Fruit fly (Drosophila melanogaster) whole organism, embryonic: Measurements from ENCODE around the gene CG3651.

ENCODE experiments used
- ATbp ChIP-seq: fragments of 200-800 bp; sonication (Bioruptor generic); optimal IDR thresholded peaks from 2 replicates; lab custom pipeline; 2017; ENCODE audit warnings: missing biosample characterization, mild to moderate bottlenecking, missing genetic modification characterization, missing genetic modification reagents
- BEAF-32 ChIP-seq: fragments of 200-800 bp; sonication (Bioruptor generic); optimal IDR thresholded peaks from 3 replicates; lab custom pipeline; 2017; ENCODE audit warnings: missing biosample characterization, missing genetic modification characterization, mild to moderate bottlenecking, moderate library complexity, missing genetic modification reagents
- Blimp-1 ChIP-seq: fragments of 200-800 bp; sonication (Bioruptor generic); optimal IDR thresholded peaks from 3 replicates; lab custom pipeline; 2018; ENCODE audit warnings: missing biosample characterization, missing genetic modification characterization, mild to moderate bottlenecking, moderate library complexity, missing genetic modification reagents
- Bteb2 ChIP-seq: fragments of 200-800 bp; sonication (Bioruptor generic); optimal IDR thresholded peaks from 2 replicates; lab custom pipeline; 2016; ENCODE audit warnings: missing biosample characterization, missing genetic modification characterization
- CG1024 ChIP-seq: fragments of 200-800 bp; sonication (Bioruptor generic); IDR thresholded peaks from 2 replicates; pipeline ENCODE4 v1.3.6; 2022; ENCODE audit warnings: missing biosample characterization, missing genetic modification characterization
- CG11723 ChIP-seq: fragments of 200-800 bp; sonication (Bioruptor generic); optimal IDR thresholded peaks from 2 replicates; lab custom pipeline; 2017; ENCODE audit warnings: missing biosample characterization, mild to moderate bottlenecking, missing genetic modification characterization
- CG14050 ChIP-seq: fragments of 200-800 bp; sonication (Bioruptor generic); IDR thresholded peaks from 3 replicates; pipeline ENCODE4 v1.3.6; 2022; ENCODE audit warnings: missing biosample characterization, missing genetic modification characterization
- CG14667 ChIP-seq: fragments of 200-800 bp; sonication (Bioruptor generic); IDR thresholded peaks from 2 replicates; pipeline ENCODE4 v1.3.6; 2022; ENCODE audit warnings: missing biosample characterization, missing genetic modification characterization
- CG14860 ChIP-seq: fragments of 200-800 bp; sonication (Bioruptor generic); IDR thresholded peaks from 3 replicates; pipeline ENCODE4 v1.3.6; 2022; ENCODE audit warnings: missing biosample characterization, missing genetic modification characterization; ENCODE audit not compliant: partially characterized antibody
- CG1603 ChIP-seq: fragments of 200-800 bp; sonication (Bioruptor generic); optimal IDR thresholded peaks from 2 replicates; lab custom pipeline; 2019; ENCODE audit warnings: missing biosample characterization, mild to moderate bottlenecking, missing genetic modification characterization, moderate library complexity
- CG16813 ChIP-seq: fragments of 200-800 bp; sonication (Bioruptor generic); IDR thresholded peaks from 3 replicates; pipeline ENCODE4 v1.3.6; 2022; ENCODE audit warnings: missing biosample characterization, missing genetic modification characterization; ENCODE audit not compliant: partially characterized antibody
- CG17361 ChIP-seq: fragments of 200-800 bp; sonication (Bioruptor generic); IDR thresholded peaks from 3 replicates; pipeline ENCODE4 v1.3.6; 2022; ENCODE audit warnings: missing biosample characterization, missing genetic modification characterization
- CG17612 ChIP-seq: fragments of 200-800 bp; sonication (Bioruptor generic); IDR thresholded peaks from 2 replicates; pipeline ENCODE4 v1.3.6; 2022; ENCODE audit warnings: missing biosample characterization, missing genetic modification characterization
- CG17802 ChIP-seq: fragments of 200-800 bp; sonication (Bioruptor generic); optimal IDR thresholded peaks from 2 replicates; lab custom pipeline; 2018; ENCODE audit warnings: missing biosample characterization, mild to moderate bottlenecking, missing genetic modification characterization, moderate library complexity
- CG2116 ChIP-seq: fragments of 200-800 bp; sonication (Bioruptor generic); optimal IDR thresholded peaks from 3 replicates; lab custom pipeline; 2018; ENCODE audit warnings: missing biosample characterization, mild to moderate bottlenecking, missing genetic modification characterization
- CG30020 ChIP-seq: fragments of 200-800 bp; optimal IDR thresholded peaks from 2 replicates; lab custom pipeline; 2019; ENCODE audit warnings: missing biosample characterization, mild to moderate bottlenecking, missing genetic modification characterization, moderate library complexity
- CG33213 ChIP-seq: fragments of 200-800 bp; sonication (Bioruptor generic); optimal IDR thresholded peaks from 3 replicates; lab custom pipeline; 2016; ENCODE audit warnings: missing biosample characterization, missing genetic modification characterization
- CG6813 ChIP-seq: fragments of 200-800 bp; sonication (Bioruptor generic); optimal IDR thresholded peaks from 2 replicates; lab custom pipeline; 2017; ENCODE audit warnings: missing biosample characterization, missing genetic modification characterization, mild to moderate bottlenecking, moderate library complexity, missing genetic modification reagents
- CG7357 ChIP-seq: fragments of 200-800 bp; sonication (Bioruptor generic); IDR thresholded peaks from 3 replicates; pipeline ENCODE4 v1.3.6; 2022; ENCODE audit warnings: missing biosample characterization, missing genetic modification characterization
- CG8765 ChIP-seq: fragments of 200-800 bp; sonication (Bioruptor generic); IDR thresholded peaks from 2 replicates; pipeline ENCODE4 v1.3.6; 2022; ENCODE audit warnings: missing biosample characterization, missing genetic modification characterization
- Ets65A ChIP-seq: fragments of 200-800 bp; sonication (Bioruptor generic); peaks from one replicate; lab custom pipeline; 2016; ENCODE audit warnings: missing biosample characterization, missing genetic modification characterization
- Hr39 ChIP-seq: fragments of >200 bp; optimal IDR thresholded peaks from 2 replicates; lab custom pipeline; 2017
- Lhr ChIP-seq: fragments of 200-800 bp; sonication (Bioruptor generic); optimal IDR thresholded peaks from 3 replicates; lab custom pipeline; 2017; ENCODE audit warnings: mild to moderate bottlenecking, missing biosample characterization, missing genetic modification reagents, missing genetic modification characterization
- Neu2 ChIP-seq: fragments of 200-800 bp; sonication (Bioruptor generic); optimal IDR thresholded peaks from 3 replicates; lab custom pipeline; 2016; ENCODE audit warnings: missing biosample characterization, missing genetic modification characterization, borderline replicate concordance
- Scr ChIP-seq: fragments of 200-800 bp; sonication (Bioruptor generic); IDR thresholded peaks from 2 replicates; pipeline ENCODE4 v1.3.6; 2022; ENCODE audit warnings: missing biosample characterization, missing genetic modification characterization; ENCODE audit not compliant: partially characterized antibody
- Sry-δ ChIP-seq: fragments of 200-800 bp; sonication (Bioruptor generic); optimal IDR thresholded peaks from 2 replicates; lab custom pipeline; 2016; ENCODE audit warnings: missing biosample characterization, missing genetic modification characterization
- amos ChIP-seq: fragments of 200-800 bp; sonication (Bioruptor generic); IDR thresholded peaks from 2 replicates; pipeline ENCODE4 v1.3.6; 2022; ENCODE audit warnings: missing biosample characterization, missing genetic modification characterization; ENCODE audit not compliant: partially characterized antibody
- bab2 ChIP-seq: fragments of 200-800 bp; sonication (Bioruptor generic); optimal IDR thresholded peaks from 2 replicates; lab custom pipeline; 2016; ENCODE audit warnings: missing biosample characterization, missing genetic modification characterization
- eve ChIP-seq, 2 experiments: fragments of >200 bp; optimal IDR thresholded peaks; 2 replicates each; lab custom pipeline; 2017; ENCODE audit warnings: missing biosample characterization in 2 of 2, missing genetic modification characterization in 2 of 2
- fu2 ChIP-seq: fragments of 200-800 bp; sonication (Bioruptor generic); optimal IDR thresholded peaks from 2 replicates; lab custom pipeline; 2016; ENCODE audit warnings: missing biosample characterization, missing genetic modification characterization
- gem ChIP-seq: fragments of 200-800 bp; sonication (Bioruptor generic); optimal IDR thresholded peaks from 2 replicates; lab custom pipeline; 2019; ENCODE audit warnings: missing biosample characterization, mild to moderate bottlenecking, missing genetic modification characterization, moderate library complexity
- grn ChIP-seq: fragments of 200-800 bp; sonication (Bioruptor generic); optimal IDR thresholded peaks from 3 replicates; lab custom pipeline; 2017; ENCODE audit warnings: missing biosample characterization, missing genetic modification characterization
- hbn ChIP-seq: fragments of 200-800 bp; sonication (Bioruptor generic); IDR thresholded peaks from 2 replicates; pipeline ENCODE4 v1.3.6; 2022; ENCODE audit warnings: missing biosample characterization, missing genetic modification characterization; ENCODE audit not compliant: partially characterized antibody
- ind ChIP-seq: fragments of 200-800 bp; sonication (Bioruptor generic); optimal IDR thresholded peaks from 3 replicates; lab custom pipeline; 2016; ENCODE audit warnings: missing biosample characterization, missing genetic modification characterization
- jumu ChIP-seq: fragments of 200-800 bp; sonication (Bioruptor generic); optimal IDR thresholded peaks from 3 replicates; lab custom pipeline; 2016; ENCODE audit warnings: missing biosample characterization, missing genetic modification characterization
- phol ChIP-seq: fragments of 200-800 bp; sonication (Bioruptor generic); optimal IDR thresholded peaks from 3 replicates; lab custom pipeline; 2018; ENCODE audit warnings: missing biosample characterization, mild to moderate bottlenecking, missing genetic modification characterization, moderate library complexity
- pzg ChIP-seq: fragments of 200-800 bp; sonication (Bioruptor generic); optimal IDR thresholded peaks from 3 replicates; lab custom pipeline; 2018; ENCODE audit warnings: missing biosample characterization, mild to moderate bottlenecking, missing genetic modification characterization, moderate library complexity
- repo ChIP-seq: fragments of 200-800 bp; sonication (Bioruptor generic); optimal IDR thresholded peaks from 2 replicates; lab custom pipeline; 2016; ENCODE audit warnings: missing biosample characterization, missing genetic modification characterization
- rib ChIP-seq: fragments of 200-800 bp; sonication (Bioruptor generic); IDR thresholded peaks from 2 replicates; pipeline ENCODE4 v1.3.6; 2022; ENCODE audit warnings: missing biosample characterization, missing genetic modification characterization
- row ChIP-seq: fragments of 200-800 bp; sonication (Bioruptor generic); IDR thresholded peaks from 3 replicates; pipeline ENCODE4 v1.3.6; 2022; ENCODE audit warnings: missing biosample characterization, missing genetic modification characterization
- schlank ChIP-seq: fragments of 200-800 bp; sonication (Bioruptor generic); optimal IDR thresholded peaks from 2 replicates; lab custom pipeline; 2018; ENCODE audit warnings: missing biosample characterization, mild to moderate bottlenecking, missing genetic modification characterization
- sisA ChIP-seq: fragments of 200-800 bp; sonication (Bioruptor generic); IDR thresholded peaks from 2 replicates; pipeline ENCODE4 v1.3.6; 2022; ENCODE audit warnings: missing biosample characterization, missing genetic modification characterization
- sob ChIP-seq: fragments of 200-800 bp; sonication (Bioruptor generic); IDR thresholded peaks from 2 replicates; pipeline ENCODE4 v1.3.6; 2022; ENCODE audit warnings: missing biosample characterization, missing genetic modification characterization
- sqz ChIP-seq: fragments of 200-800 bp; sonication (Bioruptor generic); optimal IDR thresholded peaks from 3 replicates; lab custom pipeline; 2018; ENCODE audit warnings: missing biosample characterization, mild to moderate bottlenecking, missing genetic modification characterization
- ssp ChIP-seq: fragments of 200-800 bp; sonication (Bioruptor generic); IDR thresholded peaks from 2 replicates; pipeline ENCODE4 v1.3.6; 2022; ENCODE audit warnings: missing biosample characterization, missing genetic modification characterization
- stwl ChIP-seq: fragments of 200-800 bp; sonication (Bioruptor generic); optimal IDR thresholded peaks from 3 replicates; lab custom pipeline; 2018; ENCODE audit warnings: missing biosample characterization, mild to moderate bottlenecking, missing genetic modification characterization, moderate library complexity
- unc-4 ChIP-seq: fragments of 200-800 bp; sonication (Bioruptor generic); IDR thresholded peaks from 2 replicates; pipeline ENCODE4 v1.3.6; 2022; ENCODE audit warnings: missing biosample characterization, missing genetic modification characterization; ENCODE audit not compliant: partially characterized antibody
- wek ChIP-seq: fragments of 200-800 bp; sonication (Bioruptor generic); optimal IDR thresholded peaks from 3 replicates; lab custom pipeline; 2018; ENCODE audit warnings: missing biosample characterization, mild to moderate bottlenecking, missing genetic modification characterization, moderate library complexity
- zen ChIP-seq: fragments of 200-800 bp; sonication (Bioruptor generic); optimal IDR thresholded peaks from 3 replicates; lab custom pipeline; 2018; ENCODE audit warnings: missing biosample characterization, mild to moderate bottlenecking, missing genetic modification characterization, moderate library complexity

CG3651 gene

DNA sequence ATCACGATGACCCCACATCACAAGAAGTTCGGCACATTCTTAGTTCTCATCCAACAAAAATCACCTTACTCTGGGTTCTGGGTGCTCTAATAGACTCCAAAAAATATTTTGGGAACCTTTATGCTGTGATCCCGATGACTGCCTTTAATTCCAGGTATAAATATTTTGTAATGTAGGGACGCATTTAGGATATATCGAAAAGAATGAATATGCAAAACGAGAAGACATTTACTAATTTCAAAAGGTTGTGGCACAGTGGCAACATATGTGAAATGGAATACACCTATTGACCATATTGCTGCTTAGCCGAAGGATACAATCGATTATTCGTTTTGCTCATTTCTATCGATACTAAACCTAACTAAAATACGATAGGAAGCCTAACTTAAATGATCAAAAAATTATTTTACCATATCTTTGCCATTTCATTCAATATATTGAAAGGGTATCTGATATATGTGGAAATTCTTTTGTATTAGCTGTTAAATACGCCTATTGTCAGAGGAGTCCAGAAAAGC lies at the start of gene CG3651:
CG3651 (plus strand) TSS at position 468 of the 518 bp plus-strand sequence.
- no peak for TF ChIP-seq fu2 (GFP tag; lab: Kevin White, UChicago)
- no peak for TF ChIP-seq ATbp (GFP tag; lab: Kevin White, UChicago)
- TF ChIP-seq CG17361 (GFP tag; lab: Robert Waterston, UW) = no peak
- TF ChIP-seq Bteb2 (GFP tag; lab: Kevin White, UChicago) = no peak
- peak; percentile 32 for TF ChIP-seq phol (tag; lab: Kevin White, UChicago)
- peak; percentile 57 for TF ChIP-seq Lhr (GFP tag; lab: Kevin White, UChicago)
- peak; percentile 42 for TF ChIP-seq zen
- TF ChIP-seq BEAF-32 (GFP tag; lab: Kevin White, UChicago) = peak; percentile 63
- peak; percentile 56 for TF ChIP-seq stwl
- peak; percentile 18 for TF ChIP-seq CG33213 (GFP tag; lab: Kevin White, UChicago)
- peak; percentile 6 for TF ChIP-seq repo (GFP tag; lab: Kevin White, UChicago)
- TF ChIP-seq CG11723 (GFP tag; lab: Kevin White, UChicago) = peak; percentile 37
- peak; percentile 28 for TF ChIP-seq jumu (GFP tag; lab: Kevin White, UChicago)
- TF ChIP-seq Ets65A = peak; percentile 74
- no peak for TF ChIP-seq Hr39
- peak in 1 of 2 experiments; percentile 27 for TF ChIP-seq eve (GFP tag; optimal IDR thresholded peaks at IDR 0.05; lab: Kevin White, UChicago)
- TF ChIP-seq rib (GFP tag; lab: Robert Waterston, UW) = no peak
- TF ChIP-seq ssp = peak; percentile 77
- peak; percentile 62 for TF ChIP-seq Sry-δ (GFP tag; lab: Kevin White, UChicago)
- TF ChIP-seq gem (tag; lab: Kevin White, UChicago) = peak; percentile 15
- no peak for TF ChIP-seq Blimp-1 (GFP tag; lab: Kevin White, UChicago)
- peak; percentile 79 for TF ChIP-seq CG30020 (tag; lab: Kevin White, UChicago)
- peak; percentile 10 for TF ChIP-seq pzg (GFP tag; lab: Kevin White, UChicago)
- TF ChIP-seq CG8765 = no peak
- TF ChIP-seq CG17612 (GFP tag; lab: Robert Waterston, UW) = no peak
- no peak for TF ChIP-seq sob
- TF ChIP-seq unc-4 = peak; percentile 30; the same call in 1 of the 2 replicates
- TF ChIP-seq Neu2 (GFP tag; lab: Kevin White, UChicago) = peak; percentile 17
- TF ChIP-seq CG17802 (tag; lab: Kevin White, UChicago) = peak; percentile 69
- TF ChIP-seq ind (GFP tag; lab: Kevin White, UChicago) = no peak
- no peak for TF ChIP-seq CG6813 (GFP tag; lab: Kevin White, UChicago)
- TF ChIP-seq hbn = peak; percentile 36
- TF ChIP-seq wek (GFP tag; lab: Kevin White, UChicago) = peak; percentile 92
- TF ChIP-seq CG14860 (GFP tag; lab: Robert Waterston, UW) = peak; percentile 21; the same call in 1 of the 3 replicates
- no peak for TF ChIP-seq schlank (tag; lab: Kevin White, UChicago)
- TF ChIP-seq CG16813 (GFP tag; lab: Robert Waterston, UW) = peak; percentile 66; the same call in 2 of the 3 replicates
- TF ChIP-seq grn (GFP tag; lab: Kevin White, UChicago) = no peak
- peak; percentile 69; the same call in 2 of the 3 replicates for TF ChIP-seq row (GFP tag; lab: Robert Waterston, UW)
- peak; percentile 70 for TF ChIP-seq Scr
- peak; percentile 92 for TF ChIP-seq CG2116 (GFP tag; lab: Kevin White, UChicago)
- peak; percentile 80 for TF ChIP-seq CG1603
- TF ChIP-seq CG14667 (GFP tag; lab: Robert Waterston, UW) = no peak
- no peak for TF ChIP-seq sqz (GFP tag; lab: Kevin White, UChicago)
- peak; percentile 86 for TF ChIP-seq CG1024 (GFP tag; lab: Robert Waterston, UW)
- peak; percentile 68 for TF ChIP-seq amos (GFP tag; lab: Robert Waterston, UW)
- TF ChIP-seq bab2 (GFP tag; lab: Kevin White, UChicago) = no peak
- no peak for TF ChIP-seq sisA
- TF ChIP-seq CG7357 (GFP tag; lab: Robert Waterston, UW) = peak; percentile 54; the same call in 1 of the 3 replicates
- TF ChIP-seq CG14050 (GFP tag; lab: Robert Waterston, UW) = no peak
